Worm (Caenorhabditis elegans): ENCODE measurements around the gene scl-8.

Gene scl-8

DNA sequence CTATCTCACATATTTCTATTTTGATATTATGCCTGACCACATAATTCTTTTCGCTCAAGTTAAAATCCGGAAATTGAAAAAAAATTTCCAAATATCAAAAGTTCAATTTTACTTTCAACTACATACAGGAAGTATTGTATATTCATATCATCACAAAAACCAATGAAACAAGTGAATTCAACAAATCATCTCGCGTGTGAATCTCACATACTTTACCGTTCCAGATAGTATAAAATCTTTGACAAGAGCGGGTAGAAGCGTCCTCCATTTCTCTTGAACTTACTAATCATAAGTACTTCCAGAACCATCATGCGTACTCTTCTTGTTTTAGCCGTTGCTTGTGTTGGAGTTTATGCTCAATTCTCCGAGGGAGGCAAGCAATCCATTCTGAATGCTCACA lies at the start of gene scl-8:
scl-8 (plus strand) TSS at position 301 of the 400 bp plus-strand sequence.
- TF ChIP-seq nhr-76 (tag; optimal IDR thresholded peaks at IDR 0.05) (no peak), hmg-11 (tag; optimal IDR thresholded peaks at IDR 0.05) (no peak), lin-15B (tag; optimal IDR thresholded peaks at IDR 0.05) (no peak), nfya-1 (tag; optimal IDR thresholded peaks at IDR 0.05; ENCODE audit: insufficient read depth) (no peak), elt-1 (tag; optimal IDR thresholded peaks at IDR 0.05) (no peak), nhr-23 (tag; optimal IDR thresholded peaks at IDR 0.05) (no peak), ZK546.5 (tag; optimal IDR thresholded peaks at IDR 0.05) (no peak), nhr-25 (tag; optimal IDR thresholded peaks at IDR 0.05) (no peak), zag-1 (tag; optimal IDR thresholded peaks at IDR 0.05) (no peak), sea-2 (GFP tag; optimal IDR thresholded peaks at IDR 0.05) (no peak)

DNA sequence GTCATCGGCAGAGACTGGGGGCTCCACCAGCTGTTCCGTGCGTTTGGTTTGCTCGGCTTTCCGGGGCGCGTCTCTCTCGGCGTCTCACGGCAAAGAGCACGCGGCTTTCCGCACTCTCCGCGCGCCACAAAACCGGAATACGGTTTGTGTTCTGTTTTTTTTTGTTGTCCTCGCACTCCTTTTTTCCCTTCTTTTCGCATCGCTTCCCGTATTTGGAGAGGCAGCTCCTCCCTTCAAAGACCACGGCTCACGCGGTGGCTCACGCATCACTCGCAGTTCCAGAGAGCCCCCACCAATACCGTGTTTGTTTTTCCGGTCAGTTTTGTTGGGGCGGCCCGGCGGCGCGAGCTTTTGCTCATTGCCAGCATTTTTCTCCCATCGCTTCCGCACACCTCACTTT lies 48.7 kb upstream of the scl-8 start:
- TF ChIP-seq nhr-77 (tag; optimal IDR thresholded peaks at IDR 0.05) = no peak
- TF ChIP-seq unc-62 (GFP tag; optimal IDR thresholded peaks at IDR 0.05) = no peak
- no peak for TF ChIP-seq ztf-11 (tag; optimal IDR thresholded peaks at IDR 0.05)
- no peak for TF ChIP-seq nfya-1 (tag; optimal IDR thresholded peaks at IDR 0.05; ENCODE audit: insufficient read depth)
- TF ChIP-seq pqm-1 (tag; optimal IDR thresholded peaks at IDR 0.05) = no peak
- TF ChIP-seq elt-2 (tag; optimal IDR thresholded peaks at IDR 0.05) = no peak

DNA sequence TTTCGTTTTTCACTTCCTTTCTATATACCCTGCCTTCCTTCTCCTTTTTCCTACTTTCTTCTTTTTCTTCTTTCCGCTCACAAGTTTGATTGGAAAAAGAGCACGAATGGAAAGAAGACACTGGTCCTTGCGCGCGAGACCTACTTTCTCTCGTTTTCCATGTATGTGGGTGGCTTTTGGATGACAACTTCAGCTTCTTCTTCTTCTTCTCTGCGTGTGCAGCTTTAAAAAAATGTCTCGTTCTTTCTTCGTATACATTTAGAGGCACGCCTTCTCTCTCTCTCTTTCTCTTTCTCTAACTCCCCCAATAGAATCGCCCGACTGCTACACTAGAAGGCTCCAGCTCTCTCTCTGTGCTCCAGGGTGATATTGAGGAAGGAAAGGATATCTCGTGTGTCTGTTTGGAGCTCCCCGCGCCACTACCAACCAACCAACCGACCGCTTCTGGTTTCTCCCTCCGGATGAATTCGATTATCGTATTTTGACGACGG lies 45.6 kb upstream of the scl-8 start:
- TF ChIP-seq nhr-28 (tag; optimal IDR thresholded peaks at IDR 0.05) = no peak
- TF ChIP-seq ceh-28 (tag; optimal IDR thresholded peaks at IDR 0.05) = no peak
- no peak for TF ChIP-seq ZK546.5 (tag; optimal IDR thresholded peaks at IDR 0.05)
- TF ChIP-seq elt-2 (tag; optimal IDR thresholded peaks at IDR 0.05) = no peak
- no peak for TF ChIP-seq lin-39 (tag; optimal IDR thresholded peaks at IDR 0.05)
- no peak for TF ChIP-seq nhr-76 (tag; optimal IDR thresholded peaks at IDR 0.05)
- no peak for TF ChIP-seq nhr-43 (tag; optimal IDR thresholded peaks at IDR 0.05; ENCODE audit: poor library complexity, severe bottlenecking)
- no peak for TF ChIP-seq lsy-12 (tag; optimal IDR thresholded peaks at IDR 0.05)
- no peak for TF ChIP-seq nhr-67 (tag; optimal IDR thresholded peaks at IDR 0.05)
- TF ChIP-seq egl-5 (tag; optimal IDR thresholded peaks at IDR 0.05) = no peak
- TF ChIP-seq ceh-82 (tag; optimal IDR thresholded peaks at IDR 0.05) = no peak
- TF ChIP-seq fkh-10 (GFP tag; optimal IDR thresholded peaks at IDR 0.05) = no peak
- no peak for TF ChIP-seq nhr-77 (tag; optimal IDR thresholded peaks at IDR 0.05)
- TF ChIP-seq unc-39 (tag; optimal IDR thresholded peaks at IDR 0.05) = no peak
- TF ChIP-seq mml-1 (tag; optimal IDR thresholded peaks at IDR 0.05) = no peak
- TF ChIP-seq eor-1 (tag; optimal IDR thresholded peaks at IDR 0.05) = no peak
- TF ChIP-seq mdl-1 (tag; optimal IDR thresholded peaks at IDR 0.05) = no peak
- peak; percentile 31 for TF ChIP-seq snpc-4 (tag; optimal IDR thresholded peaks at IDR 0.05)
- TF ChIP-seq tbx-2 (tag; optimal IDR thresholded peaks at IDR 0.05) = no peak
- TF ChIP-seq ztf-4 (tag; optimal IDR thresholded peaks at IDR 0.05) = no peak
- TF ChIP-seq nhr-25 (tag; optimal IDR thresholded peaks at IDR 0.05) = no peak
- peak; percentile 1 for TF ChIP-seq elt-1 (tag; optimal IDR thresholded peaks at IDR 0.05)
- no peak for TF ChIP-seq daf-12 (tag; optimal IDR thresholded peaks at IDR 0.05)
- peak; percentile 32 for TF ChIP-seq ceh-9 (tag; optimal IDR thresholded peaks at IDR 0.05)
- TF ChIP-seq egl-27 (tag; optimal IDR thresholded peaks at IDR 0.05) = no peak
- no peak for TF ChIP-seq pha-4 (tag; optimal IDR thresholded peaks at IDR 0.05)
- TF ChIP-seq ztf-11 (tag; optimal IDR thresholded peaks at IDR 0.05) = no peak
- no peak for TF ChIP-seq aly-2 (tag; optimal IDR thresholded peaks at IDR 0.05)
- TF ChIP-seq unc-62 (GFP tag; optimal IDR thresholded peaks at IDR 0.05) = no peak
- TF ChIP-seq skn-1 (tag; optimal IDR thresholded peaks at IDR 0.05) = peak; percentile 9
- TF ChIP-seq nhr-237 (tag; optimal IDR thresholded peaks at IDR 0.05) = no peak
- TF ChIP-seq R02D3.7 (tag; optimal IDR thresholded peaks at IDR 0.05) = no peak
- no peak for TF ChIP-seq jun-1 (tag; optimal IDR thresholded peaks at IDR 0.05)
- TF ChIP-seq sea-2 (GFP tag; optimal IDR thresholded peaks at IDR 0.05) = no peak
- TF ChIP-seq zag-1 (tag; optimal IDR thresholded peaks at IDR 0.05) = no peak
- peak; percentile 59 for TF ChIP-seq nfya-1 (tag; optimal IDR thresholded peaks at IDR 0.05; ENCODE audit: insufficient read depth)
- no peak for TF ChIP-seq nhr-11 (tag; optimal IDR thresholded peaks at IDR 0.05)
- peak; percentile 55 for TF ChIP-seq hmg-11 (tag; optimal IDR thresholded peaks at IDR 0.05)
- TF ChIP-seq fkh-2 (tag; optimal IDR thresholded peaks at IDR 0.05) = no peak
- no peak for TF ChIP-seq ama-1 (optimal IDR thresholded peaks at IDR 0.05)
- no peak for TF ChIP-seq nhr-23 (tag; optimal IDR thresholded peaks at IDR 0.05)

All from whole organism, L3 larva.